Worm (Caenorhabditis elegans) whole organism, mixed stage, embryonic: Measurements from ENCODE around the gene gid-2.

ENCODE experiments used
- ceh-43 ChIP-seq: fragments of 200-800 bp; sonication (Bioruptor generic); optimal IDR thresholded peaks from 2 replicates; lab custom pipeline; 2018; ENCODE audit warnings: mild to moderate bottlenecking, missing genetic modification characterization, moderate library complexity, missing compliant biosample characterization
- drap-1 ChIP-seq: fragments of 200-800 bp; sonication (Bioruptor generic); optimal IDR thresholded peaks from 3 replicates; lab custom pipeline; 2018; ENCODE audit warnings: mild to moderate bottlenecking, missing genetic modification characterization, missing compliant biosample characterization
- flh-1 ChIP-seq: fragments of 200-800 bp; sonication (Bioruptor generic); optimal IDR thresholded peaks from 2 replicates; lab custom pipeline; 2018; ENCODE audit warnings: mild to moderate bottlenecking, missing genetic modification characterization, moderate library complexity, missing compliant biosample characterization
- mab-5 ChIP-seq: fragments of 150-350 bp; optimal IDR thresholded peaks from 2 replicates; lab custom pipeline; 2014; ENCODE audit warnings: missing biosample characterization, missing genetic modification characterization
- mls-2 ChIP-seq: sonication (generic microtip); optimal IDR thresholded peaks from 2 replicates; lab custom pipeline; 2016; ENCODE audit warnings: mild to moderate bottlenecking, missing genetic modification characterization, moderate library complexity, missing compliant biosample characterization
- nhr-237 ChIP-seq: fragments of 150-350 bp; optimal IDR thresholded peaks from 2 replicates; lab custom pipeline; 2014; ENCODE audit warnings: missing biosample characterization, missing genetic modification characterization
- nhr-28 ChIP-seq: fragments of 150-350 bp; optimal IDR thresholded peaks from 2 replicates; lab custom pipeline; 2014; ENCODE audit warnings: missing biosample characterization, missing genetic modification characterization
- nhr-76 ChIP-seq: sonication (generic microtip); optimal IDR thresholded peaks from 2 replicates; lab custom pipeline; 2017; ENCODE audit warnings: missing biosample characterization, missing genetic modification characterization
- pha-4 ChIP-seq: fragments of 150-350 bp; optimal IDR thresholded peaks from 2 replicates; lab custom pipeline; 2018; ENCODE audit warnings: missing biosample characterization, missing genetic modification reagents, missing genetic modification characterization
- sptf-1 ChIP-seq: sonication (generic microtip); optimal IDR thresholded peaks from 2 replicates; lab custom pipeline; 2017; ENCODE audit warnings: mild to moderate bottlenecking, missing genetic modification characterization, moderate library complexity, missing compliant biosample characterization
- unc-39 ChIP-seq: fragments of 150-350 bp; optimal IDR thresholded peaks from 2 replicates; lab custom pipeline; 2014; ENCODE audit warnings: missing biosample characterization, missing genetic modification characterization
- unc-62 ChIP-seq: fragments of 150-350 bp; optimal IDR thresholded peaks from 2 replicates; lab custom pipeline; 2014; ENCODE audit warnings: missing biosample characterization, missing genetic modification reagents, missing genetic modification characterization

DNA sequence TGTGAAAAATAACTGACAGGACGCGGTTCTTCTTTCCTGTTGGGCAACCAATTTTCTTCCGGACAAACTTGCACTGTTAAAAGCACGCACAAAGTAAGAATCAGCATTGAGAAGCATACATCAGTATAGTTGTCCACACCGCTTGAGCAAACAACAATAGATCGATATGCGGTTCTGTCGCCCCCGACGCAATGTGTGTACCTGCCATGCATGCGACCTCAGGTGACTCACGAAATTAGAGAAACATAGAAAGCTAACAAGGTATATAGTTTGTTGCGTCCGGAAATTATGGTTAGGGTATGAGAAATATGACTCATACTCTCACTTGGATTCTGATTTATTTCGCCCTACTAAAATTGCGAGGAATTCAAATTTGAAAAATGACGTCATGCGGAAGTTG, 43.9 kb upstream of the gid-2 start, which contains the start of gene K02E10.6:
- TF ChIP-seq nhr-237 (tag; lab: Kevin White, UChicago) (no peak), unc-39 (no peak), mab-5 (no peak), nhr-76 (no peak), ceh-43 (GFP tag; lab: Kevin White, UChicago) (no peak), flh-1 (GFP tag; lab: Kevin White, UChicago) (no peak), unc-62 (GFP tag; lab: Kevin White, UChicago) (no peak), nhr-28 (tag; lab: Kevin White, UChicago) (no peak), sptf-1 (tag; lab: Kevin White, UChicago) (no peak), pha-4 (peak; percentile 63), drap-1 (GFP tag; lab: Kevin White, UChicago) (no peak), mls-2 (tag; lab: Kevin White, UChicago) (no peak)
